Fruit fly (Drosophila melanogaster) whole organism, embryonic: ENCODE measurements around the gene zld.

Experiments
- Aef1 ChIP-seq: fragments of 200-800 bp; sonication (Bioruptor generic); IDR thresholded peaks from 3 replicates; pipeline ENCODE4 v1.3.6; 2022; ENCODE audit warnings: missing biosample characterization, missing genetic modification characterization
- Antp ChIP-seq: fragments of 200-800 bp; sonication (Bioruptor generic); optimal IDR thresholded peaks from 3 replicates; lab custom pipeline; 2016; ENCODE audit warnings: missing biosample characterization, missing genetic modification characterization
- Blimp-1 ChIP-seq: fragments of 200-800 bp; sonication (Bioruptor generic); optimal IDR thresholded peaks from 3 replicates; lab custom pipeline; 2018; ENCODE audit warnings: missing biosample characterization, missing genetic modification characterization, mild to moderate bottlenecking, moderate library complexity, missing genetic modification reagents
- CG10209 ChIP-seq: fragments of 200-800 bp; sonication (Bioruptor generic); optimal IDR thresholded peaks from 3 replicates; lab custom pipeline; 2017; ENCODE audit warnings: missing biosample characterization, mild to moderate bottlenecking, missing genetic modification characterization, missing genetic modification reagents
- CG10366 ChIP-seq: fragments of 200-800 bp; sonication (Bioruptor generic); IDR thresholded peaks from 2 replicates; pipeline ENCODE4 v1.3.6; 2022; ENCODE audit warnings: missing biosample characterization, missing genetic modification characterization
- CG11696 ChIP-seq: fragments of 200-800 bp; sonication (Bioruptor generic); IDR thresholded peaks from 2 replicates; pipeline ENCODE4 v1.3.6; 2022; ENCODE audit warnings: missing biosample characterization, missing genetic modification characterization
- CG15479 ChIP-seq: fragments of 200-800 bp; sonication (Bioruptor generic); optimal IDR thresholded peaks from 3 replicates; lab custom pipeline; 2019; ENCODE audit warnings: missing biosample characterization, mild to moderate bottlenecking, missing genetic modification characterization, moderate library complexity
- CG15601 ChIP-seq: fragments of 200-800 bp; sonication (Bioruptor generic); optimal IDR thresholded peaks from 3 replicates; lab custom pipeline; 2019; ENCODE audit warnings: missing biosample characterization, mild to moderate bottlenecking, missing genetic modification characterization, moderate library complexity
- CG1603 ChIP-seq: fragments of 200-800 bp; sonication (Bioruptor generic); optimal IDR thresholded peaks from 2 replicates; lab custom pipeline; 2019; ENCODE audit warnings: missing biosample characterization, mild to moderate bottlenecking, missing genetic modification characterization, moderate library complexity
- CG1647 ChIP-seq: fragments of 200-800 bp; sonication (Bioruptor generic); optimal IDR thresholded peaks from 3 replicates; lab custom pipeline; 2016; ENCODE audit warnings: missing biosample characterization, missing genetic modification characterization
- CG17359 ChIP-seq: fragments of 200-800 bp; sonication (Bioruptor generic); optimal IDR thresholded peaks from 3 replicates; lab custom pipeline; 2018; ENCODE audit warnings: missing biosample characterization, mild to moderate bottlenecking, missing genetic modification characterization, moderate library complexity
- CG2116 ChIP-seq: fragments of 200-800 bp; sonication (Bioruptor generic); optimal IDR thresholded peaks from 3 replicates; lab custom pipeline; 2018; ENCODE audit warnings: missing biosample characterization, mild to moderate bottlenecking, missing genetic modification characterization
- CG30403 ChIP-seq: fragments of 200-800 bp; sonication (Bioruptor generic); optimal IDR thresholded peaks from 3 replicates; lab custom pipeline; 2016; ENCODE audit warnings: missing biosample characterization, missing genetic modification characterization
- CG31388 ChIP-seq: fragments of 200-800 bp; sonication (Bioruptor generic); optimal IDR thresholded peaks from 2 replicates; lab custom pipeline; 2016; ENCODE audit warnings: missing biosample characterization, missing genetic modification characterization
- CG5180 ChIP-seq: fragments of 200-800 bp; sonication (Bioruptor generic); optimal IDR thresholded peaks from 3 replicates; lab custom pipeline; 2017; ENCODE audit warnings: missing biosample characterization, missing genetic modification characterization, mild to moderate bottlenecking, moderate library complexity, missing genetic modification reagents
- CG6175 ChIP-seq: fragments of 200-800 bp; sonication (Bioruptor generic); IDR thresholded peaks from 3 replicates; pipeline ENCODE4 v1.3.6; 2022; ENCODE audit warnings: missing biosample characterization, missing genetic modification characterization
- CG6765 ChIP-seq: fragments of 200-800 bp; sonication (Bioruptor generic); optimal IDR thresholded peaks from 3 replicates; lab custom pipeline; 2017; ENCODE audit warnings: missing biosample characterization, mild to moderate bottlenecking, missing genetic modification characterization
- CG7271 ChIP-seq: fragments of 200-800 bp; sonication (Bioruptor generic); optimal IDR thresholded peaks from 2 replicates; lab custom pipeline; 2018; ENCODE audit warnings: missing biosample characterization, mild to moderate bottlenecking, missing genetic modification characterization, moderate library complexity
- CG8359 ChIP-seq: fragments of 200-800 bp; sonication (Bioruptor generic); optimal IDR thresholded peaks from 2 replicates; lab custom pipeline; 2017; ENCODE audit warnings: missing biosample characterization, mild to moderate bottlenecking, missing genetic modification characterization, borderline replicate concordance
- Deaf1 ChIP-seq: fragments of 200-800 bp; optimal IDR thresholded peaks from 3 replicates; lab custom pipeline; 2019; ENCODE audit warnings: missing biosample characterization, mild to moderate bottlenecking, missing genetic modification characterization, moderate library complexity
- Dip3 ChIP-seq: fragments of 200-800 bp; sonication (Bioruptor generic); optimal IDR thresholded peaks from 3 replicates; lab custom pipeline; 2016; ENCODE audit warnings: missing biosample characterization, missing genetic modification characterization
- Ets65A ChIP-seq: fragments of 200-800 bp; sonication (Bioruptor generic); peaks from one replicate; lab custom pipeline; 2016; ENCODE audit warnings: missing biosample characterization, missing genetic modification characterization
- Hey ChIP-seq: fragments of 200-800 bp; sonication (Bioruptor generic); optimal IDR thresholded peaks from 3 replicates; lab custom pipeline; 2018; ENCODE audit warnings: missing biosample characterization, mild to moderate bottlenecking, missing genetic modification characterization
- Jarid2 ChIP-seq: fragments of 200-800 bp; sonication (Bioruptor generic); optimal IDR thresholded peaks from 3 replicates; lab custom pipeline; 2017; ENCODE audit warnings: mild to moderate bottlenecking, missing biosample characterization, missing genetic modification reagents, missing genetic modification characterization
- Lhr ChIP-seq: fragments of 200-800 bp; sonication (Bioruptor generic); optimal IDR thresholded peaks from 3 replicates; lab custom pipeline; 2017; ENCODE audit warnings: mild to moderate bottlenecking, missing biosample characterization, missing genetic modification reagents, missing genetic modification characterization
- Nf-YA ChIP-seq: fragments of 200-800 bp; sonication (Bioruptor generic); IDR thresholded peaks from 2 replicates; pipeline ENCODE4 v1.3.6; 2022; ENCODE audit warnings: missing biosample characterization, missing genetic modification characterization
- Rx ChIP-seq: fragments of 200-800 bp; sonication (Bioruptor generic); IDR thresholded peaks from 2 replicates; pipeline ENCODE4 v1.3.6; 2022; ENCODE audit warnings: missing biosample characterization, missing genetic modification characterization
- Six4 ChIP-seq: fragments of 200-800 bp; sonication (Bioruptor generic); optimal IDR thresholded peaks from 2 replicates; lab custom pipeline; 2016; ENCODE audit warnings: missing biosample characterization, missing genetic modification characterization
- Vsx1 ChIP-seq: fragments of 200-800 bp; sonication (Bioruptor generic); optimal IDR thresholded peaks from 2 replicates; lab custom pipeline; 2017; ENCODE audit warnings: missing biosample characterization, mild to moderate bottlenecking, missing genetic modification characterization, missing genetic modification reagents
- ac ChIP-seq: fragments of 200-800 bp; sonication (Bioruptor generic); optimal IDR thresholded peaks from 3 replicates; lab custom pipeline; 2017; ENCODE audit warnings: missing biosample characterization, mild to moderate bottlenecking, missing genetic modification characterization
- cad ChIP-seq: fragments of >200 bp; optimal IDR thresholded peaks from 2 replicates; lab custom pipeline; 2017; ENCODE audit warnings: missing biosample characterization, missing genetic modification characterization
- esg ChIP-seq: fragments of 200-800 bp; sonication (Bioruptor generic); conservative IDR thresholded peaks from 2 replicates; pipeline ENCODE4 v1.3.6; 2022; ENCODE audit warnings: missing biosample characterization, missing genetic modification characterization
- eve ChIP-seq, 2 experiments: fragments of >200 bp; optimal IDR thresholded peaks; 2 replicates each; lab custom pipeline; 2017; ENCODE audit warnings: missing biosample characterization in 2 of 2, missing genetic modification characterization in 2 of 2
- gce ChIP-seq: fragments of 200-800 bp; sonication (Bioruptor generic); IDR thresholded peaks from 3 replicates; pipeline ENCODE4 v1.3.6; 2022; ENCODE audit warnings: missing biosample characterization, missing genetic modification characterization
- gem ChIP-seq: fragments of 200-800 bp; sonication (Bioruptor generic); optimal IDR thresholded peaks from 2 replicates; lab custom pipeline; 2019; ENCODE audit warnings: missing biosample characterization, mild to moderate bottlenecking, missing genetic modification characterization, moderate library complexity
- h ChIP-seq: fragments of >200 bp; optimal IDR thresholded peaks from 2 replicates; lab custom pipeline; 2017
- hb ChIP-seq: fragments of 200-800 bp; sonication (Bioruptor generic); IDR thresholded peaks from 3 replicates; pipeline ENCODE4 v1.3.6; 2022; ENCODE audit warnings: missing biosample characterization, missing genetic modification characterization; ENCODE audit not compliant: partially characterized antibody
- hbn ChIP-seq: fragments of 200-800 bp; sonication (Bioruptor generic); IDR thresholded peaks from 2 replicates; pipeline ENCODE4 v1.3.6; 2022; ENCODE audit warnings: missing biosample characterization, missing genetic modification characterization; ENCODE audit not compliant: partially characterized antibody
- mld ChIP-seq: fragments of 200-800 bp; sonication (Bioruptor generic); IDR thresholded peaks from 3 replicates; pipeline ENCODE4 v1.3.6; 2022; ENCODE audit warnings: missing biosample characterization, missing genetic modification characterization; ENCODE audit not compliant: partially characterized antibody
- nmo ChIP-seq: fragments of 200-800 bp; sonication (Bioruptor generic); optimal IDR thresholded peaks from 2 replicates; lab custom pipeline; 2018; ENCODE audit warnings: missing biosample characterization, mild to moderate bottlenecking, missing genetic modification characterization, moderate library complexity
- odd ChIP-seq: fragments of 200-800 bp; sonication (Bioruptor generic); optimal IDR thresholded peaks from 2 replicates; lab custom pipeline; 2017; ENCODE audit warnings: missing biosample characterization, mild to moderate bottlenecking, missing genetic modification characterization
- pan ChIP-seq, 4 experiments: fragments of >200 bp in 3 of 4; fragments of 200-800 bp in 1 of 4; sonication (Bioruptor generic) in 1 of 4; optimal IDR thresholded peaks in 3 of 4; IDR thresholded peaks in 1 of 4; 2 replicates each; pipeline versions ENCODE4 v1.3.6 to Lab custom; 2017 to 2022; ENCODE audit warnings: missing biosample characterization in 2 of 4, missing genetic modification characterization in 2 of 4, mixed read lengths in 1 of 4
- rib ChIP-seq: fragments of 200-800 bp; sonication (Bioruptor generic); IDR thresholded peaks from 2 replicates; pipeline ENCODE4 v1.3.6; 2022; ENCODE audit warnings: missing biosample characterization, missing genetic modification characterization
- scrt ChIP-seq: fragments of 200-800 bp; sonication (Bioruptor generic); optimal IDR thresholded peaks from 2 replicates; lab custom pipeline; 2018; ENCODE audit warnings: missing biosample characterization, mild to moderate bottlenecking, missing genetic modification characterization, moderate library complexity
- sd ChIP-seq: fragments of 200-800 bp; sonication (Bioruptor generic); optimal IDR thresholded peaks from 3 replicates; lab custom pipeline; 2018; ENCODE audit warnings: missing biosample characterization, mild to moderate bottlenecking, missing genetic modification characterization, moderate library complexity
- tap ChIP-seq: fragments of 200-800 bp; optimal IDR thresholded peaks from 3 replicates; lab custom pipeline; 2019; ENCODE audit warnings: missing biosample characterization, mild to moderate bottlenecking, missing genetic modification characterization, moderate library complexity
- unpg ChIP-seq: fragments of 200-800 bp; sonication (Bioruptor generic); optimal IDR thresholded peaks from 3 replicates; lab custom pipeline; 2018; ENCODE audit warnings: missing biosample characterization, mild to moderate bottlenecking, missing genetic modification characterization, moderate library complexity
- z ChIP-seq: fragments of 200-800 bp; sonication (Bioruptor generic); IDR thresholded peaks from 3 replicates; pipeline ENCODE4 v1.3.6; 2022; ENCODE audit warnings: missing biosample characterization, missing genetic modification characterization
- zen ChIP-seq: fragments of 200-800 bp; sonication (Bioruptor generic); optimal IDR thresholded peaks from 3 replicates; lab custom pipeline; 2018; ENCODE audit warnings: missing biosample characterization, mild to moderate bottlenecking, missing genetic modification characterization, moderate library complexity

The zld gene

dm6 chrX:19744003-19744488, 39.3 kb downstream of the zld start, which contains the start of the genes CG18809, COX6B, CG33932 and Rpp20 (continued):
- TF ChIP-seq CG31388 = no peak
- no peak for TF ChIP-seq CG6175
- TF ChIP-seq CG17359 = no peak
- no peak for TF ChIP-seq tap (tag; lab: Kevin White, UChicago)
- 0 out of 2 replicates have a peak, but pooled peaks have one; percentile 18 for TF ChIP-seq Nf-YA (GFP tag; lab: Robert Waterston, UW)
- peak; percentile 91 for TF ChIP-seq hbn (GFP tag; lab: Robert Waterston, UW)
- TF ChIP-seq Dip3 (GFP tag; lab: Kevin White, UChicago) = peak; percentile 76
- TF ChIP-seq zen = peak; percentile 45
- peak; percentile 66 for TF ChIP-seq CG2116 (GFP tag; lab: Kevin White, UChicago)
- TF ChIP-seq gce (GFP tag; lab: Robert Waterston, UW) = 0 out of 3 replicates have a peak, but pooled peaks have one; percentile 46
- no peak for TF ChIP-seq CG5180 (GFP tag; lab: Kevin White, UChicago)
- peak; percentile 39 for TF ChIP-seq CG15479 (GFP tag; lab: Kevin White, UChicago)
- TF ChIP-seq CG15601 (tag; lab: Kevin White, UChicago) = peak; percentile 57
- TF ChIP-seq CG8359 (GFP tag; lab: Kevin White, UChicago) = no peak
- TF ChIP-seq odd (GFP tag; lab: Kevin White, UChicago) = no peak
- no peak for TF ChIP-seq eve (GFP tag; optimal IDR thresholded peaks at IDR 0.05; lab: Kevin White, UChicago)
- TF ChIP-seq Hey (tag; lab: Kevin White, UChicago) = peak; percentile 46
- peak; percentile 52 for TF ChIP-seq CG10209 (GFP tag; lab: Kevin White, UChicago)
- peak; percentile 92 for TF ChIP-seq hb
- TF ChIP-seq CG11696 (GFP tag; lab: Robert Waterston, UW) = no peak
- TF ChIP-seq nmo (GFP tag; lab: Kevin White, UChicago) = peak; percentile 71
- TF ChIP-seq esg (GFP tag; lab: Robert Waterston, UW) = no peak
- no peak for TF ChIP-seq Vsx1
- no peak for TF ChIP-seq scrt (GFP tag; lab: Kevin White, UChicago)
- TF ChIP-seq pan (optimal IDR thresholded peaks at IDR 0.05; lab: Kevin White, UChicago) = no peak
- peak in 1 of 2 experiments; percentile 59 for TF ChIP-seq pan (GFP tag; optimal IDR thresholded peaks at IDR 0.05 in 1 of 2, IDR thresholded peaks at IDR 0.05 in 1 of 2)
- no peak for TF ChIP-seq cad (GFP tag; lab: Kevin White, UChicago)
- no peak for TF ChIP-seq gem (tag; lab: Kevin White, UChicago)
- peak; percentile 63 for TF ChIP-seq CG1647 (GFP tag; lab: Kevin White, UChicago)
- no peak for TF ChIP-seq Aef1 (GFP tag; lab: Robert Waterston, UW)
- peak; percentile 59 for TF ChIP-seq Deaf1
- peak; percentile 84 for TF ChIP-seq Antp (GFP tag; lab: Kevin White, UChicago)
- TF ChIP-seq Lhr (GFP tag; lab: Kevin White, UChicago) = peak; percentile 74
- TF ChIP-seq h (lab: Kevin White, UChicago) = no peak
- peak; percentile 75; the same call in 1 of the 2 replicates for TF ChIP-seq rib (GFP tag; lab: Robert Waterston, UW)
- peak; percentile 73 for TF ChIP-seq sd
- peak; percentile 32; the same call in 1 of the 2 replicates for TF ChIP-seq Rx (GFP tag; lab: Robert Waterston, UW)
- TF ChIP-seq mld (GFP tag; lab: Robert Waterston, UW) = peak; percentile 90
- peak; percentile 98 for TF ChIP-seq Ets65A (GFP tag; lab: Kevin White, UChicago)
- peak; percentile 51 for TF ChIP-seq CG6765
- TF ChIP-seq Jarid2 = no peak
- TF ChIP-seq unpg (GFP tag; lab: Kevin White, UChicago) = peak; percentile 31
- peak; percentile 2 for TF ChIP-seq CG7271 (tag; lab: Kevin White, UChicago)
- TF ChIP-seq z = no peak
- no peak for TF ChIP-seq Six4
- peak; percentile 91 for TF ChIP-seq CG1603 (tag; lab: Kevin White, UChicago)
- TF ChIP-seq ac (GFP tag; lab: Kevin White, UChicago) = no peak
- TF ChIP-seq Blimp-1 (GFP tag; lab: Kevin White, UChicago) = no peak
- TF ChIP-seq CG30403 = peak; percentile 61
- TF ChIP-seq CG10366 (GFP tag; lab: Robert Waterston, UW) = peak; percentile 51
